Worm (Caenorhabditis elegans) whole organism, L2 larva: ENCODE data around the gene cdc-48.2.

Source experiments
- nhr-12 ChIP-seq: fragments of 150-350 bp; optimal IDR thresholded peaks from 2 replicates; lab custom pipeline; 2014; ENCODE audit warnings: missing biosample characterization, missing genetic modification characterization
- nhr-25 ChIP-seq: fragments of 150-350 bp; sonication (generic microtip); optimal IDR thresholded peaks from 3 replicates; lab custom pipeline; 2014; ENCODE audit warnings: missing biosample characterization, missing genetic modification characterization

ce11 chrII:8092537-8092936 lies 45.8 kb upstream of the cdc-48.2 start, which contains the start of gene ltd-1:
- no peak for TF ChIP-seq nhr-25 (tag; lab: Kevin White, UChicago)
- no peak for TF ChIP-seq nhr-12 (tag; lab: Kevin White, UChicago)
